Worm (Caenorhabditis elegans) whole organism, mixed stage, embryonic: ENCODE data around the gene F32B6.4.

ENCODE experiments used
- blmp-1 ChIP-seq: fragments of 150-350 bp; optimal IDR thresholded peaks from 2 replicates; lab custom pipeline; 2014; ENCODE audit warnings: missing biosample characterization, missing genetic modification characterization
- drap-1 ChIP-seq: fragments of 200-800 bp; sonication (Bioruptor generic); optimal IDR thresholded peaks from 3 replicates; lab custom pipeline; 2018; ENCODE audit warnings: mild to moderate bottlenecking, missing genetic modification characterization, missing compliant biosample characterization
- elt-1 ChIP-seq: sonication (generic microtip); optimal IDR thresholded peaks from 2 replicates; lab custom pipeline; 2017; ENCODE audit warnings: missing genetic modification characterization, mild to moderate bottlenecking, missing compliant biosample characterization, antibody characterized with exemption, moderate library complexity, borderline replicate concordance; ENCODE audit not compliant: insufficient read depth
- hlh-1 ChIP-seq: fragments of 150-350 bp; optimal IDR thresholded peaks from 2 replicates; lab custom pipeline; 2014; ENCODE audit warnings: missing biosample characterization, missing genetic modification reagents, missing genetic modification characterization
- nhr-12 ChIP-seq: fragments of 150-350 bp; optimal IDR thresholded peaks from 2 replicates; lab custom pipeline; 2014; ENCODE audit warnings: missing biosample characterization, missing genetic modification characterization
- nhr-237 ChIP-seq: fragments of 150-350 bp; optimal IDR thresholded peaks from 2 replicates; lab custom pipeline; 2014; ENCODE audit warnings: missing biosample characterization, missing genetic modification characterization
- nhr-76 ChIP-seq: sonication (generic microtip); optimal IDR thresholded peaks from 2 replicates; lab custom pipeline; 2017; ENCODE audit warnings: missing biosample characterization, missing genetic modification characterization
- pha-4 ChIP-seq: fragments of 150-350 bp; optimal IDR thresholded peaks from 2 replicates; lab custom pipeline; 2018; ENCODE audit warnings: missing biosample characterization, missing genetic modification reagents, missing genetic modification characterization
- sem-2 ChIP-seq: fragments of 200-800 bp; sonication (Bioruptor generic); optimal IDR thresholded peaks from 2 replicates; lab custom pipeline; 2018; ENCODE audit warnings: mild to moderate bottlenecking, missing genetic modification characterization, missing compliant biosample characterization
- snpc-4 ChIP-seq: fragments of 150-350 bp; optimal IDR thresholded peaks from 2 replicates; lab custom pipeline; 2014; ENCODE audit warnings: missing biosample characterization, missing genetic modification characterization
- unc-39 ChIP-seq: fragments of 150-350 bp; optimal IDR thresholded peaks from 2 replicates; lab custom pipeline; 2014; ENCODE audit warnings: missing biosample characterization, missing genetic modification characterization
- ztf-11 ChIP-seq: fragments of 150-350 bp; optimal IDR thresholded peaks from 2 replicates; lab custom pipeline; 2014; ENCODE audit warnings: missing biosample characterization, missing genetic modification characterization

DNA sequence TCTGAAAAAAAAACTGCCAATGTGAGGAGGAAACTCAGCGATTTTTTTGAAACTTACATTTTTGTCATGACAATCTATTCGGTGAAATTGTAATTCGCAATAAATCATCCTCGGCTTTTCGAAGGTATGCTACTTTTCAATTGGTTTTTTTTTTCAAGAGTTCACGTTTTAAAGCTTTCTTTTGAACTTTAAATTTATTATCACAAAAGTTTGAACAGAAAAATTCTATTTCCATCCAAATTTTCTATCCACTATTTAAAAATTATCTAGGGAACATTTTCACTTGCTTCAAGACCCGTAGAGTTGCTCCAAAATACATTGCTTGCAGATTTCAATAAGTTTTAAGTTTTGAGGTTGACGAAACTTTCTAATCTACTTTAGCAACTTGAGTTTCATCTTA is 45.3 kb downstream of the F32B6.4 start, which contains the start of gene K07F5.6:
- TF ChIP-seq nhr-237, result no peak
- no peak for TF ChIP-seq blmp-1 (tag; lab: Kevin White, UChicago)
- no peak for TF ChIP-seq nhr-12 (tag; lab: Kevin White, UChicago)
- no peak for TF ChIP-seq sem-2 (GFP tag; lab: Kevin White, UChicago)
- TF ChIP-seq pha-4, result no peak
- no peak for TF ChIP-seq elt-1
- no peak for TF ChIP-seq unc-39 (tag; lab: Kevin White, UChicago)
- no peak for TF ChIP-seq drap-1 (GFP tag; lab: Kevin White, UChicago)
- no peak for TF ChIP-seq ztf-11 (tag; lab: Kevin White, UChicago)
- TF ChIP-seq snpc-4 (tag; lab: Kevin White, UChicago), result no peak
- TF ChIP-seq hlh-1 (tag; lab: Kevin White, UChicago), result no peak
- TF ChIP-seq nhr-76 (tag; lab: Kevin White, UChicago), result no peak
